Fruit fly (Drosophila melanogaster) whole organism, adult: ENCODE results near the gene Cpr5C.

ENCODE experiments used
- CG11617 ChIP-seq: fragments of 200-800 bp; sonication (Bioruptor generic); optimal IDR thresholded peaks from 2 replicates; lab custom pipeline; 2017; ENCODE audit warnings: mild to moderate bottlenecking, missing biosample characterization, missing genetic modification reagents, missing genetic modification characterization
- CG14711 ChIP-seq: fragments of 200-800 bp; sonication (Bioruptor generic); optimal IDR thresholded peaks from 2 replicates; lab custom pipeline; 2018; ENCODE audit warnings: missing biosample characterization, mild to moderate bottlenecking, missing genetic modification characterization, moderate library complexity
- CG5204 ChIP-seq: fragments of 200-800 bp; sonication (Bioruptor generic); optimal IDR thresholded peaks from 2 replicates; lab custom pipeline; 2016; ENCODE audit warnings: missing biosample characterization, missing genetic modification characterization
- CG7045 ChIP-seq: fragments of 200-800 bp; sonication (Bioruptor generic); optimal IDR thresholded peaks from 2 replicates; lab custom pipeline; 2017; ENCODE audit warnings: missing biosample characterization, mild to moderate bottlenecking, missing genetic modification characterization
- Clk ChIP-seq: fragments of 200-800 bp; sonication (Bioruptor generic); optimal IDR thresholded peaks from 2 replicates; lab custom pipeline; 2017; ENCODE audit warnings: missing biosample characterization, missing genetic modification characterization
- cic ChIP-seq: fragments of 200-800 bp; sonication (Bioruptor generic); optimal IDR thresholded peaks from 2 replicates; lab custom pipeline; 2017; ENCODE audit warnings: missing biosample characterization, mild to moderate bottlenecking, missing genetic modification characterization, moderate library complexity
- cnc ChIP-seq, 2 experiments: fragments of >200 bp; optimal IDR thresholded peaks; 2 replicates each; lab custom pipeline; 2017
- kay ChIP-seq: fragments of 200-800 bp; sonication (Bioruptor generic); peaks from one replicate; lab custom pipeline; 2016; ENCODE audit warnings: missing biosample characterization, missing genetic modification characterization, borderline replicate concordance
- ovo ChIP-seq: fragments of 200-800 bp; sonication (Bioruptor generic); optimal IDR thresholded peaks from 2 replicates; lab custom pipeline; 2016; ENCODE audit warnings: missing biosample characterization, missing genetic modification characterization
- pad ChIP-seq: fragments of 200-800 bp; sonication (Bioruptor generic); optimal IDR thresholded peaks from 3 replicates; lab custom pipeline; 2017; ENCODE audit warnings: missing biosample characterization, missing genetic modification characterization, mild to moderate bottlenecking, moderate library complexity, missing genetic modification reagents
- tj ChIP-seq: fragments of 200-800 bp; sonication (Bioruptor generic); optimal IDR thresholded peaks from 3 replicates; lab custom pipeline; 2017; ENCODE audit warnings: missing biosample characterization, mild to moderate bottlenecking, missing genetic modification characterization, moderate library complexity
- toe ChIP-seq: fragments of 200-800 bp; sonication (Bioruptor generic); optimal IDR thresholded peaks from 2 replicates; lab custom pipeline; 2016; ENCODE audit warnings: missing biosample characterization, missing genetic modification characterization

DNA sequence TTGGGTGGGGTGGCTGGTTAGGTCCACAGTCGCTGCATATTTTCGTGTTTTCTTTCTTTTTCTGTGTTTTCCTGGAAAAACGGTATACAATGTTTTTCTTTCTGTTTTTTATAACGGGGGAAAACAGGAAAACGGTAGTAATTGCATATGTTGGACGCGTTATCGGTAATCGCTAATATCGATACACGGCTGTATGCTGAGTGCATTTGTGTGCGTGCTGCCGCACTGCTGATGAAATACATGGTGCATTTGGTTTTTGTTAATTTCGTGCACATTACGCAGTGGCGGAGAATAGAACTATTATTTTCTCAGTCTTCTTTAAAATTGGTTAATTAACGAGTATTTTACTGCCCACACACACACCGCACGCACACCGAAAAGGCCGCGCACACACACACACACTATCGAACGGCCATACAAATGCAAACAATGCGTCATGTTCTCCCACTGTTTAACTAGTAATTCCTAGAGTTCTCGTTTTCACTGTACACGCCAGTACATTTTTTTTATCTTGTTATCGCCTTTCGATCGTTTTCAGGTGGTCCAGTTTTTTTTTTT, 41.0 kb upstream of the Cpr5C start:
- no peak for TF ChIP-seq toe (GFP tag; lab: Kevin White, UChicago)
- TF ChIP-seq CG14711 (tag; lab: Kevin White, UChicago) = no peak
- TF ChIP-seq CG11617 (GFP tag; lab: Kevin White, UChicago) = no peak
- no peak for TF ChIP-seq Clk (GFP tag; lab: Kevin White, UChicago)
- no peak for TF ChIP-seq CG5204 (GFP tag; lab: Kevin White, UChicago)
- TF ChIP-seq cnc (optimal IDR thresholded peaks at IDR 0.05; lab: Kevin White, UChicago) = no peak
- TF ChIP-seq kay (GFP tag; lab: Kevin White, UChicago) = no peak
- no peak for TF ChIP-seq cic (GFP tag; lab: Kevin White, UChicago)
- TF ChIP-seq ovo (GFP tag; lab: Kevin White, UChicago) = no peak
- TF ChIP-seq pad (GFP tag; lab: Kevin White, UChicago) = no peak
- TF ChIP-seq tj = no peak
- TF ChIP-seq CG7045 = no peak
